Fruit fly (Drosophila melanogaster): Measurements from ENCODE around the gene CG3847.

dm6 chrX:6308852-6309251, 38.1 kb upstream of the CG3847 start, which contains the start of gene CG15894:
- no peak for TF ChIP-seq CTCF (optimal IDR thresholded peaks at IDR 0.05)
- TF ChIP-seq CG8478 (optimal IDR thresholded peaks at IDR 0.05), result no peak

All from S2 (cell line).